Fruit fly (Drosophila melanogaster) whole organism, embryonic: Measurements from ENCODE around the gene CG42489.

Source experiments
- Abd-B ChIP-seq: fragments of 200-800 bp; sonication (Bioruptor generic); optimal IDR thresholded peaks from 2 replicates; lab custom pipeline; 2018; ENCODE audit warnings: missing biosample characterization, mild to moderate bottlenecking, missing genetic modification characterization, moderate library complexity
- Aef1 ChIP-seq: fragments of 200-800 bp; sonication (Bioruptor generic); IDR thresholded peaks from 3 replicates; pipeline ENCODE4 v1.3.6; 2022; ENCODE audit warnings: missing biosample characterization, missing genetic modification characterization
- CG10565 ChIP-seq: fragments of 200-800 bp; sonication (Bioruptor generic); optimal IDR thresholded peaks from 3 replicates; lab custom pipeline; 2016; ENCODE audit warnings: missing biosample characterization, mild to moderate bottlenecking, missing genetic modification characterization
- CG11560 ChIP-seq: fragments of 200-800 bp; sonication (Bioruptor generic); IDR thresholded peaks from 3 replicates; pipeline ENCODE4 v1.3.6; 2022; ENCODE audit warnings: missing biosample characterization, missing genetic modification characterization
- CG1233 ChIP-seq: fragments of 200-800 bp; sonication (Bioruptor generic); optimal IDR thresholded peaks from 4 replicates; lab custom pipeline; 2018; ENCODE audit warnings: missing biosample characterization, mild to moderate bottlenecking, missing genetic modification characterization
- CG13287 ChIP-seq: fragments of 200-800 bp; sonication (Bioruptor generic); IDR thresholded peaks from 2 replicates; pipeline ENCODE4 v1.3.6; 2022; ENCODE audit warnings: missing biosample characterization, missing genetic modification characterization; ENCODE audit not compliant: partially characterized antibody
- CG13894 ChIP-seq: fragments of 200-800 bp; sonication (Bioruptor generic); optimal IDR thresholded peaks from 3 replicates; lab custom pipeline; 2018; ENCODE audit warnings: missing biosample characterization, mild to moderate bottlenecking, missing genetic modification characterization, moderate library complexity
- CG14014 ChIP-seq: fragments of 200-800 bp; sonication (Bioruptor generic); IDR thresholded peaks from 2 replicates; pipeline ENCODE4 v1.3.6; 2022; ENCODE audit warnings: missing biosample characterization, missing genetic modification characterization
- CG17802 ChIP-seq: fragments of 200-800 bp; sonication (Bioruptor generic); optimal IDR thresholded peaks from 2 replicates; lab custom pipeline; 2018; ENCODE audit warnings: missing biosample characterization, mild to moderate bottlenecking, missing genetic modification characterization, moderate library complexity
- CG18011 ChIP-seq: fragments of 200-800 bp; sonication (Bioruptor generic); optimal IDR thresholded peaks from 2 replicates; lab custom pipeline; 2017; ENCODE audit warnings: missing biosample characterization, missing genetic modification characterization, mild to moderate bottlenecking, moderate library complexity, missing genotype
- CG18262 ChIP-seq: fragments of 200-800 bp; optimal IDR thresholded peaks from 3 replicates; lab custom pipeline; 2019; ENCODE audit warnings: missing biosample characterization, mild to moderate bottlenecking, missing genetic modification characterization, moderate library complexity
- CG1832 ChIP-seq: fragments of 200-800 bp; sonication (Bioruptor generic); optimal IDR thresholded peaks from 2 replicates; lab custom pipeline; 2017; ENCODE audit warnings: missing biosample characterization, mild to moderate bottlenecking, missing genetic modification characterization, inconsistent platforms
- CG18764 ChIP-seq: fragments of 200-800 bp; sonication (Bioruptor generic); optimal IDR thresholded peaks from 3 replicates; lab custom pipeline; 2016; ENCODE audit warnings: missing biosample characterization, missing genetic modification characterization
- CG33213 ChIP-seq: fragments of 200-800 bp; sonication (Bioruptor generic); optimal IDR thresholded peaks from 3 replicates; lab custom pipeline; 2016; ENCODE audit warnings: missing biosample characterization, missing genetic modification characterization
- CG33557 ChIP-seq: fragments of 200-800 bp; sonication (Bioruptor generic); optimal IDR thresholded peaks from 2 replicates; lab custom pipeline; 2019; ENCODE audit warnings: missing biosample characterization, mild to moderate bottlenecking, missing genetic modification characterization, moderate library complexity
- CG34224 ChIP-seq: fragments of 200-800 bp; sonication (Bioruptor generic); IDR thresholded peaks from 3 replicates; pipeline ENCODE4 v1.3.6; 2022; ENCODE audit warnings: missing biosample characterization, missing genetic modification characterization; ENCODE audit not compliant: partially characterized antibody
- CG4360 ChIP-seq: fragments of 200-800 bp; sonication (Bioruptor generic); IDR thresholded peaks from 2 replicates; pipeline ENCODE4 v1.3.6; 2022; ENCODE audit warnings: missing biosample characterization, missing genetic modification characterization
- CG5953 ChIP-seq: fragments of 200-800 bp; sonication (Bioruptor generic); IDR thresholded peaks from 2 replicates; pipeline ENCODE4 v1.3.6; 2022; ENCODE audit warnings: missing biosample characterization, missing genetic modification characterization
- CG7987 ChIP-seq: fragments of 200-800 bp; sonication (Bioruptor generic); optimal IDR thresholded peaks from 2 replicates; lab custom pipeline; 2018; ENCODE audit warnings: missing biosample characterization, mild to moderate bottlenecking, missing genetic modification characterization, moderate library complexity
- Dref ChIP-seq: fragments of 200-800 bp; sonication (Bioruptor generic); IDR thresholded peaks from 2 replicates; pipeline ENCODE4 v1.3.6; 2022; ENCODE audit warnings: missing biosample characterization, missing genetic modification characterization
- Fer2 ChIP-seq: fragments of 200-800 bp; sonication (Bioruptor generic); optimal IDR thresholded peaks from 2 replicates; lab custom pipeline; 2018; ENCODE audit warnings: missing biosample characterization, mild to moderate bottlenecking, missing genetic modification characterization, moderate library complexity
- Hand ChIP-seq: fragments of 200-800 bp; sonication (Bioruptor generic); optimal IDR thresholded peaks from 2 replicates; lab custom pipeline; 2017; ENCODE audit warnings: mild to moderate bottlenecking, missing biosample characterization, missing genetic modification reagents, missing genetic modification characterization
- Hr78 ChIP-seq, 2 experiments: fragments of 200-800 bp in 1 of 2; fragments of >200 bp in 1 of 2; sonication (Bioruptor generic) in 1 of 2; optimal IDR thresholded peaks; 2 replicates each; lab custom pipeline; 2017 to 2019; ENCODE audit warnings: missing biosample characterization in 2 of 2, missing genetic modification characterization in 2 of 2, mild to moderate bottlenecking in 1 of 2, moderate library complexity in 1 of 2
- Mad ChIP-seq: fragments of 200-800 bp; sonication (Bioruptor generic); optimal IDR thresholded peaks from 2 replicates; lab custom pipeline; 2016; ENCODE audit warnings: missing biosample characterization, missing genetic modification characterization
- Trl ChIP-seq, 3 experiments: fragments of >200 bp in 2 of 3; fragments of 200-800 bp in 1 of 3; sonication (Bioruptor generic) in 1 of 3; optimal IDR thresholded peaks; 2 replicates in 1 of 3; 3 replicates in 2 of 3; lab custom pipeline; 2016 to 2017; ENCODE audit warnings: missing biosample characterization in 1 of 3, missing genetic modification characterization in 1 of 3
- Vsx1 ChIP-seq: fragments of 200-800 bp; sonication (Bioruptor generic); optimal IDR thresholded peaks from 2 replicates; lab custom pipeline; 2017; ENCODE audit warnings: missing biosample characterization, mild to moderate bottlenecking, missing genetic modification characterization, missing genetic modification reagents
- bowl ChIP-seq: fragments of 200-800 bp; sonication (Bioruptor generic); IDR thresholded peaks from 2 replicates; pipeline ENCODE4 v1.3.6; 2022; ENCODE audit warnings: missing biosample characterization, missing genetic modification characterization
- chinmo ChIP-seq: fragments of 200-800 bp; sonication (Bioruptor generic); IDR thresholded peaks from 4 replicates; pipeline ENCODE4 v1.3.6; 2022; ENCODE audit warnings: missing biosample characterization, missing genetic modification characterization; ENCODE audit not compliant: partially characterized antibody
- chm ChIP-seq: fragments of 200-800 bp; sonication (Bioruptor generic); IDR thresholded peaks from 2 replicates; pipeline ENCODE4 v1.3.6; 2022; ENCODE audit warnings: missing biosample characterization, missing genetic modification characterization
- cwo ChIP-seq: fragments of 200-800 bp; sonication (Bioruptor generic); optimal IDR thresholded peaks from 3 replicates; lab custom pipeline; 2017; ENCODE audit warnings: missing biosample characterization, missing genetic modification characterization, mild to moderate bottlenecking, moderate library complexity, missing genetic modification reagents
- dimm ChIP-seq: fragments of 200-800 bp; sonication (Bioruptor generic); IDR thresholded peaks from 2 replicates; pipeline ENCODE4 v1.3.6; 2022; ENCODE audit warnings: missing biosample characterization, missing genetic modification characterization
- disco-r ChIP-seq: fragments of 200-800 bp; sonication (Bioruptor generic); optimal IDR thresholded peaks from 2 replicates; lab custom pipeline; 2016; ENCODE audit warnings: missing biosample characterization, missing genetic modification characterization
- dm ChIP-seq: fragments of 200-800 bp; sonication (Bioruptor generic); optimal IDR thresholded peaks from 3 replicates; lab custom pipeline; 2016; ENCODE audit warnings: missing biosample characterization, missing genetic modification characterization
- eve ChIP-seq, 2 experiments: fragments of >200 bp; optimal IDR thresholded peaks; 2 replicates each; lab custom pipeline; 2017; ENCODE audit warnings: missing biosample characterization in 2 of 2, missing genetic modification characterization in 2 of 2
- fu2 ChIP-seq: fragments of 200-800 bp; sonication (Bioruptor generic); optimal IDR thresholded peaks from 2 replicates; lab custom pipeline; 2016; ENCODE audit warnings: missing biosample characterization, missing genetic modification characterization
- kah ChIP-seq: fragments of 200-800 bp; sonication (Bioruptor generic); optimal IDR thresholded peaks from 2 replicates; lab custom pipeline; 2018; ENCODE audit warnings: missing biosample characterization, mild to moderate bottlenecking, missing genetic modification characterization
- klu ChIP-seq: fragments of 200-800 bp; sonication (Bioruptor generic); IDR thresholded peaks from 2 replicates; pipeline ENCODE4 v1.3.6; 2022; ENCODE audit warnings: missing biosample characterization, missing genetic modification characterization
- mam ChIP-seq: fragments of 200-800 bp; sonication (Bioruptor generic); optimal IDR thresholded peaks from 3 replicates; lab custom pipeline; 2016; ENCODE audit warnings: missing biosample characterization, missing genetic modification characterization
- pita ChIP-seq: fragments of 200-800 bp; sonication (Bioruptor generic); optimal IDR thresholded peaks from 2 replicates; lab custom pipeline; 2017; ENCODE audit warnings: missing biosample characterization, mild to moderate bottlenecking, missing genetic modification characterization
- prd ChIP-seq, 3 experiments: fragments of >200 bp in 2 of 3; fragments of 200-800 bp in 1 of 3; sonication (Bioruptor generic) in 1 of 3; optimal IDR thresholded peaks in 2 of 3; IDR thresholded peaks in 1 of 3; 2 replicates in 2 of 3; 3 replicates in 1 of 3; pipeline versions ENCODE4 v1.3.6 to Lab custom; 2017 to 2022; ENCODE audit warnings: missing biosample characterization in 1 of 3, missing genetic modification characterization in 1 of 3
- salm ChIP-seq: fragments of 200-800 bp; sonication (Bioruptor generic); optimal IDR thresholded peaks from 2 replicates; lab custom pipeline; 2018; ENCODE audit warnings: missing biosample characterization, mild to moderate bottlenecking, missing genetic modification characterization
- scrt ChIP-seq: fragments of 200-800 bp; sonication (Bioruptor generic); optimal IDR thresholded peaks from 2 replicates; lab custom pipeline; 2018; ENCODE audit warnings: missing biosample characterization, mild to moderate bottlenecking, missing genetic modification characterization, moderate library complexity
- sima ChIP-seq: fragments of 200-800 bp; sonication (Bioruptor generic); optimal IDR thresholded peaks from 2 replicates; lab custom pipeline; 2016; ENCODE audit warnings: missing biosample characterization, missing genetic modification characterization
- slp2 ChIP-seq: fragments of 200-800 bp; sonication (Bioruptor generic); optimal IDR thresholded peaks from 2 replicates; lab custom pipeline; 2016; ENCODE audit warnings: missing biosample characterization, missing genetic modification characterization
- sr ChIP-seq: fragments of 200-800 bp; sonication (Bioruptor generic); IDR thresholded peaks from 3 replicates; pipeline ENCODE4 v1.3.6; 2022; ENCODE audit warnings: missing biosample characterization, missing genetic modification characterization
- stwl ChIP-seq: fragments of 200-800 bp; sonication (Bioruptor generic); optimal IDR thresholded peaks from 3 replicates; lab custom pipeline; 2018; ENCODE audit warnings: missing biosample characterization, mild to moderate bottlenecking, missing genetic modification characterization, moderate library complexity
- toy ChIP-seq: fragments of 200-800 bp; sonication (Bioruptor generic); IDR thresholded peaks from 2 replicates; pipeline ENCODE4 v1.3.6; 2022; ENCODE audit warnings: missing biosample characterization, missing genetic modification characterization
- twi ChIP-seq: fragments of 200-800 bp; optimal IDR thresholded peaks from 2 replicates; lab custom pipeline; 2019; ENCODE audit warnings: missing biosample characterization, mild to moderate bottlenecking, missing genetic modification characterization, moderate library complexity
- vvl ChIP-seq: fragments of 200-800 bp; sonication (Bioruptor generic); IDR thresholded peaks from 2 replicates; pipeline ENCODE4 v1.3.6; 2022; ENCODE audit warnings: missing biosample characterization, missing genetic modification characterization

The CG42489 gene

DNA sequence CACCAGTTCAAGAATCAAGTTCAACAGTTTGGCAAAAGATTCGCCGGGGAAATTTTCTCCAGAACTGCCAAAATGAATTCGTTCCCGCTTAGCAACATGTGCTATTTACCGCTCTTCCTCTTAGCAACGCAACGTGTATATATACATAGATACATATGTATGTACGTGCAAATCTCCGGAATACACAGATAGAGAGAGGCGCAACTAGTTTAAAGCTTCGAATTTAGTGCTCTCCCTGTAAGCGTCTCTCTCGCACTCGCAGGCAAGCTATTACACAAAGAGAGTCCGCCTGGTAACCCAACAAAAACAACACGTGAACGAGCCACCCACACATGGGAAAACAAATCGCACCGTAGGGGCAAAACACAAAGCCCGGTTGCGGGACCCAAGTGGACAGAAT, 4.1 kb upstream of the CG42489 start (continued):
- TF ChIP-seq eve (GFP tag; optimal IDR thresholded peaks at IDR 0.05; lab: Kevin White, UChicago) (no peak), mam (GFP tag; lab: Kevin White, UChicago) (no peak), klu (GFP tag; lab: Robert Waterston, UW) (no peak), Trl (optimal IDR thresholded peaks at IDR 0.05; lab: Kevin White, UChicago) (peak; percentile 71 to 80), Trl (GFP tag; optimal IDR thresholded peaks at IDR 0.05; lab: Kevin White, UChicago) (no peak), sima (GFP tag; lab: Kevin White, UChicago) (no peak), CG13894 (tag; lab: Kevin White, UChicago) (no peak), Hand (GFP tag; lab: Kevin White, UChicago) (no peak), CG1832 (GFP tag; lab: Kevin White, UChicago) (peak; percentile 10), scrt (GFP tag; lab: Kevin White, UChicago) (peak; percentile 91), Dref (no peak), dimm (GFP tag; lab: Robert Waterston, UW) (no peak), twi (tag; lab: Kevin White, UChicago) (no peak), Mad (GFP tag; lab: Kevin White, UChicago) (no peak), toy (no peak), chm (GFP tag; lab: Robert Waterston, UW) (no peak), prd (optimal IDR thresholded peaks at IDR 0.05; lab: Kevin White, UChicago) (no peak), prd (GFP tag; IDR thresholded peaks at IDR 0.05; lab: Robert Waterston, UW) (no peak), sr (GFP tag; lab: Robert Waterston, UW) (0 out of 3 replicates have a peak, but pooled peaks have one; percentile 33), CG4360 (GFP tag; lab: Robert Waterston, UW) (0 out of 2 replicates have a peak, but pooled peaks have one; percentile 43), CG5953 (GFP tag; lab: Robert Waterston, UW) (no peak), CG18262 (tag; lab: Kevin White, UChicago) (no peak), CG1233 (no peak), disco-r (no peak), CG10565 (GFP tag; lab: Kevin White, UChicago) (no peak), cwo (no peak), kah (GFP tag; lab: Kevin White, UChicago) (no peak), Abd-B (no peak), salm (no peak), CG13287 (GFP tag; lab: Robert Waterston, UW) (peak; percentile 22; the same call in 1 of the 2 replicates), Hr78 (GFP tag; optimal IDR thresholded peaks at IDR 0.05; lab: Kevin White, UChicago) (no peak), Vsx1 (GFP tag; lab: Kevin White, UChicago) (no peak), chinmo (GFP tag; lab: Robert Waterston, UW) (0 out of 4 replicates have a peak, but pooled peaks have one; percentile 27), bowl (GFP tag; lab: Robert Waterston, UW) (peak; percentile 16; the same call in 1 of the 2 replicates), CG33557 (GFP tag; lab: Kevin White, UChicago) (no peak), slp2 (GFP tag; lab: Kevin White, UChicago) (no peak), CG33213 (no peak), CG18011 (GFP tag; lab: Kevin White, UChicago) (no peak), Fer2 (tag; lab: Kevin White, UChicago) (no peak), CG18764 (no peak), vvl (0 out of 2 replicates have a peak, but pooled peaks have one; percentile 12), stwl (no peak), CG17802 (tag; lab: Kevin White, UChicago) (no peak), CG11560 (tag; lab: Robert Waterston, UW) (no peak), fu2 (GFP tag; lab: Kevin White, UChicago) (no peak), CG7987 (GFP tag; lab: Kevin White, UChicago) (no peak), Aef1 (GFP tag; lab: Robert Waterston, UW) (0 out of 3 replicates have a peak, but pooled peaks have one; percentile 15), CG14014 (GFP tag; lab: Robert Waterston, UW) (no peak), CG34224 (GFP tag; lab: Robert Waterston, UW) (peak; percentile 22; the same call in 1 of the 3 replicates), pita (GFP tag; lab: Kevin White, UChicago) (no peak), dm (no peak)
